Worm (Caenorhabditis elegans): Measurements from ENCODE around the gene K08E5.1.

- no peak for TF ChIP-seq aha-1 (tag; optimal IDR thresholded peaks at IDR 0.05)
- no peak for TF ChIP-seq rnt-1 (tag; optimal IDR thresholded peaks at IDR 0.05)
- TF ChIP-seq swsn-7 (tag; optimal IDR thresholded peaks at IDR 0.05) = no peak
- no peak for TF ChIP-seq blmp-1 (tag; optimal IDR thresholded peaks at IDR 0.05)
- no peak for TF ChIP-seq nhr-12 (tag; optimal IDR thresholded peaks at IDR 0.05)
- TF ChIP-seq hpl-2 (GFP tag; optimal IDR thresholded peaks at IDR 0.05) = no peak
- no peak for TF ChIP-seq nhr-28 (tag; optimal IDR thresholded peaks at IDR 0.05)
Measured at ce11 chrIII:10146701-10147100, at the start of gene K08E5.1.

Measured in whole organism, L1 larva.